Fruit fly (Drosophila melanogaster): ENCODE results near the gene Dysb.

Gene Dysb

DNA sequence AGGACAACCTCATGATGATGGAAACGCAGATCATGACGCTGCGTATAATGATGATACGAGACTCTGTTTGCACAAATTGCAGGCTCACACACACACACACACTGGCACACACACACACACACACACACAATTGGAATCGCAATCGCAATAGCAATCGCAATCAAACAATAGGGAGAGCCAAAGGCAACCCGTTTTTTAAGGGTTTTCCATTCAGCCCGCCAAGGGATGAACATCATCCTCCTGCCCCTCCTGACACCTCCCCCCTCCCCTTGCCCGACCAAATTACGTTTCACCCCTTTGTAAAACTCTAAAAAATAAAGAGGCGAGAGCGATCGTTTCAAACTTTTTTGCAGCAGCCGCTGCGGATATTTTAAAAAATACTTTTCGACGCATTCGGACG lies 15.3 kb upstream of the Dysb start:
- TF ChIP-seq Dfd (GFP tag; optimal IDR thresholded peaks at IDR 0.05) (peak; percentile 56), lola (GFP tag; optimal IDR thresholded peaks at IDR 0.05) (no peak)

dm6 chr3L:18853439-18853838 lies 14.1 kb upstream of the Dysb start:
- TF ChIP-seq Mio (GFP tag; optimal IDR thresholded peaks at IDR 0.05): no peak
- no peak for TF ChIP-seq CG9705 (GFP tag; optimal IDR thresholded peaks at IDR 0.05)
- no peak for TF ChIP-seq CrebA (GFP tag; optimal IDR thresholded peaks at IDR 0.05; ENCODE audit: borderline replicate concordance)
- TF ChIP-seq woc (GFP tag; optimal IDR thresholded peaks at IDR 0.05): no peak
- no peak for TF ChIP-seq HLH106 (tag; optimal IDR thresholded peaks at IDR 0.05)
- TF ChIP-seq CG32264 (GFP tag; optimal IDR thresholded peaks at IDR 0.05): no peak
- no peak for TF ChIP-seq dl (GFP tag; optimal IDR thresholded peaks at IDR 0.05; ENCODE audit: insufficient read depth in 1 of 2, partially characterized antibody in 2 of 2)
- TF ChIP-seq dmrt93B (GFP tag; optimal IDR thresholded peaks at IDR 0.05): no peak
- TF ChIP-seq Myc (optimal IDR thresholded peaks at IDR 0.05): no peak
- no peak for TF ChIP-seq N (GFP tag; optimal IDR thresholded peaks at IDR 0.05)
- TF ChIP-seq dsf (GFP tag; optimal IDR thresholded peaks at IDR 0.05; ENCODE audit: borderline replicate concordance): no peak

dm6 chr3L:18854412-18854811 lies 13.2 kb upstream of the Dysb start:
- TF ChIP-seq CrebA (GFP tag; optimal IDR thresholded peaks at IDR 0.05; ENCODE audit: borderline replicate concordance) (no peak), Hnf4 (GFP tag; optimal IDR thresholded peaks at IDR 0.05) (no peak), br (GFP tag; optimal IDR thresholded peaks at IDR 0.05) (no peak), Myc (optimal IDR thresholded peaks at IDR 0.05) (no peak), Mio (GFP tag; optimal IDR thresholded peaks at IDR 0.05) (no peak), dmrt93B (GFP tag; optimal IDR thresholded peaks at IDR 0.05) (no peak), brk (GFP tag; optimal IDR thresholded peaks at IDR 0.05) (no peak), Dfd (GFP tag; optimal IDR thresholded peaks at IDR 0.05) (no peak), usp (GFP tag; optimal IDR thresholded peaks at IDR 0.05) (no peak), sage (GFP tag; optimal IDR thresholded peaks at IDR 0.05) (no peak), Jra (GFP tag; optimal IDR thresholded peaks at IDR 0.05) (no peak), Dif (GFP tag; optimal IDR thresholded peaks at IDR 0.05; ENCODE audit: partially characterized antibody) (no peak), sv (GFP tag; optimal IDR thresholded peaks at IDR 0.05) (no peak), fru (GFP tag; optimal IDR thresholded peaks at IDR 0.05) (no peak), Rel (GFP tag; optimal IDR thresholded peaks at IDR 0.05) (no peak), Rel (tag; optimal IDR thresholded peaks at IDR 0.05) (no peak), HLH106 (tag; optimal IDR thresholded peaks at IDR 0.05) (no peak), psq (GFP tag; optimal IDR thresholded peaks at IDR 0.05) (no peak), N (GFP tag; optimal IDR thresholded peaks at IDR 0.05) (no peak), Vsx2 (GFP tag; optimal IDR thresholded peaks at IDR 0.05; ENCODE audit: partially characterized antibody) (no peak)

dm6 chr3L:18860467-18860866 lies 7.1 kb upstream of the Dysb start:
- TF ChIP-seq woc (GFP tag; optimal IDR thresholded peaks at IDR 0.05) (no peak), Dif (GFP tag; optimal IDR thresholded peaks at IDR 0.05; ENCODE audit: partially characterized antibody) (no peak), fru (GFP tag; optimal IDR thresholded peaks at IDR 0.05) (no peak), sage (GFP tag; optimal IDR thresholded peaks at IDR 0.05) (no peak), h (GFP tag; optimal IDR thresholded peaks at IDR 0.05) (no peak), Dfd (GFP tag; optimal IDR thresholded peaks at IDR 0.05) (no peak), dsf (GFP tag; optimal IDR thresholded peaks at IDR 0.05; ENCODE audit: borderline replicate concordance) (no peak), dl (GFP tag; optimal IDR thresholded peaks at IDR 0.05; ENCODE audit: insufficient read depth in 1 of 2, partially characterized antibody in 2 of 2) (no peak)

DNA sequence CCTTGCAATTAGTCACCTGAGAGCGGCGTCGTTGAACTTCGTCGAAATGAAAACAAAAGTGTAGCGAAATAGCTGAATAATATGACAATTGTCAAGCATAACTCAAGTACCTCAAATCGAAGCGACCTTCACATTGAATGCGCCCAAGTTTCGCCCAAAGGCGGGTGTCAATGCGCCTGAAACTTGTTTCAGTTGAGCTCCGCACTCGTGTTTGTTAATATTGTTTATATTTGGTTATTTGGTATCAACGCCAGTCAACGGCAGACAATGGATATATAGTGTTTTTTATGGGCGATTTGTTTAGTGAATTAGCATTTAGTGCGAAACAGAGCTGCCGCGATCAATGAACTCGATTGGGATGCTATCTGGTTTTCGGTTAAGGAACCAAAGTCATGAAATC lies 5.7 kb upstream of the Dysb start:
- TF ChIP-seq usp (GFP tag; optimal IDR thresholded peaks at IDR 0.05) (no peak), Hr78 (GFP tag; optimal IDR thresholded peaks at IDR 0.05) (no peak), dsf (GFP tag; optimal IDR thresholded peaks at IDR 0.05; ENCODE audit: borderline replicate concordance) (no peak), Abd-B (GFP tag; optimal IDR thresholded peaks at IDR 0.05) (no peak), brk (GFP tag; optimal IDR thresholded peaks at IDR 0.05) (no peak), jim (GFP tag; optimal IDR thresholded peaks at IDR 0.05) (no peak), br (GFP tag; optimal IDR thresholded peaks at IDR 0.05) (no peak), sv (GFP tag; optimal IDR thresholded peaks at IDR 0.05) (no peak), foxo (GFP tag; optimal IDR thresholded peaks at IDR 0.05) (no peak), Rel (GFP tag; optimal IDR thresholded peaks at IDR 0.05) (no peak), Rel (tag; optimal IDR thresholded peaks at IDR 0.05) (no peak), Dfd (GFP tag; optimal IDR thresholded peaks at IDR 0.05) (no peak)

All from whole organism, wandering third instar larva.